Worm (Caenorhabditis elegans) whole organism, L4 larva: ENCODE data around the gene vti-1.

Experiments
- fkh-10 ChIP-seq: fragments of 150-350 bp; optimal IDR thresholded peaks from 2 replicates; lab custom pipeline; 2014; ENCODE audit warnings: missing biosample characterization, missing genetic modification reagents, missing genetic modification characterization
- hlh-30 ChIP-seq: sonication (generic microtip); optimal IDR thresholded peaks from 2 replicates; lab custom pipeline; 2017; ENCODE audit warnings: antibody characterized with exemption, mild to moderate bottlenecking, missing genetic modification characterization, missing compliant biosample characterization; ENCODE audit not compliant: insufficient read depth
- lin-13 ChIP-seq: fragments of 150-350 bp; optimal IDR thresholded peaks from 2 replicates; lab custom pipeline; 2014; ENCODE audit warnings: missing biosample characterization, missing genetic modification reagents, missing genetic modification characterization
- nhr-11 ChIP-seq: fragments of 150-350 bp; optimal IDR thresholded peaks from 2 replicates; lab custom pipeline; 2014; ENCODE audit warnings: missing biosample characterization, missing genetic modification characterization
- unc-62 ChIP-seq, 3 experiments: fragments of 150-350 bp in 1 of 3; sonication (generic microtip); optimal IDR thresholded peaks in 2 of 3; peaks in 1 of 3; 1 replicate in 1 of 3; 2 replicates in 2 of 3; lab custom pipeline; 2014 to 2017; ENCODE audit warnings: missing biosample characterization in 3 of 3, missing genetic modification characterization in 3 of 3, missing genetic modification reagents in 3 of 3, missing genotype in 1 of 3

DNA sequence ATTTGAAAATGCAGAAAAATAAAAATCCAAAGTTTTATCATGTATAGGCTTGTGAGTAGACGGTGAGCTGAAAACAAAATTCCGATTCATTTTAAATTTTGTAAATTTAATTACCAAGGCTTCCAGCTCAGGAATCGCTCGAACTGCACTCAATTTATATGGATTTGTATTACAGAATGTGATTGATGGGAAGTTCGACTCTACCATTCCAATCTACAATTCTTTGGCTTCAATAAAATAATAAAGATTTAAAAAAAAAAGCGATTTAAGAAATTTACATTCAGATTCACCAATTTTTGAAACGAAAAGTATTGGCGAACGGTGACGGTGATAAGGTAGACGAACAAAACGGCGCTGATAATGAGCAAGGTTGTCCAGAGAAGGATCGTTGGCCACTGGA is 4.2 kb upstream of the vti-1 start:
- no peak for TF ChIP-seq lin-13 (GFP tag; lab: Kevin White, UChicago)
- no peak for TF ChIP-seq hlh-30
- TF ChIP-seq unc-62 (GFP tag; optimal IDR thresholded peaks at IDR 0.05 in 1 of 2; lab: Kevin White, UChicago) = no peak
- TF ChIP-seq unc-62 (tag; optimal IDR thresholded peaks at IDR 0.05; lab: Kevin White, UChicago) = no peak
- no peak for TF ChIP-seq fkh-10 (GFP tag; lab: Kevin White, UChicago)
- TF ChIP-seq nhr-11 = no peak
